Worm (Caenorhabditis elegans) whole organism, mixed stage, embryonic: ENCODE measurements around the gene F14H3.3.

Source experiments
- ceh-83 ChIP-seq: fragments of 200-800 bp; sonication (Bioruptor generic); optimal IDR thresholded peaks from 2 replicates; lab custom pipeline; 2018; ENCODE audit warnings: mild to moderate bottlenecking, missing genetic modification characterization, missing compliant biosample characterization
- elt-1 ChIP-seq: sonication (generic microtip); optimal IDR thresholded peaks from 2 replicates; lab custom pipeline; 2017; ENCODE audit warnings: missing genetic modification characterization, mild to moderate bottlenecking, missing compliant biosample characterization, antibody characterized with exemption, moderate library complexity, borderline replicate concordance; ENCODE audit not compliant: insufficient read depth
- nhr-237 ChIP-seq: fragments of 150-350 bp; optimal IDR thresholded peaks from 2 replicates; lab custom pipeline; 2014; ENCODE audit warnings: missing biosample characterization, missing genetic modification characterization
- snpc-4 ChIP-seq: fragments of 150-350 bp; optimal IDR thresholded peaks from 2 replicates; lab custom pipeline; 2014; ENCODE audit warnings: missing biosample characterization, missing genetic modification characterization

- TF ChIP-seq ceh-83 (GFP tag; lab: Kevin White, UChicago), result no peak
- TF ChIP-seq snpc-4 (tag; lab: Kevin White, UChicago), result no peak
- no peak for TF ChIP-seq nhr-237 (tag; lab: Kevin White, UChicago)
- no peak for TF ChIP-seq elt-1 (tag; lab: Kevin White, UChicago)
Observed at ce11 chrV:16009564-16009963, 43.7 kb downstream of the F14H3.3 start, which contains the start of gene str-233.
